Fruit fly (Drosophila melanogaster) whole organism, pupa: ENCODE measurements around the gene CG33932.

Experiments
- CG10348 ChIP-seq: fragments of 200-800 bp; sonication (Bioruptor generic); IDR thresholded peaks from 2 replicates; pipeline ENCODE4 v1.3.6; 2022; ENCODE audit warnings: missing biosample characterization, missing genetic modification characterization
- CG12605 ChIP-seq: fragments of 200-800 bp; sonication (Bioruptor generic); IDR thresholded peaks from 2 replicates; pipeline ENCODE4 v1.3.6; 2022; ENCODE audit warnings: missing biosample characterization, missing genetic modification characterization
- CG14655 ChIP-seq: fragments of 200-800 bp; sonication (Bioruptor generic); optimal IDR thresholded peaks from 3 replicates; lab custom pipeline; 2017; ENCODE audit warnings: mild to moderate bottlenecking, missing biosample characterization, missing genetic modification reagents, missing genetic modification characterization
- CG15710 ChIP-seq: fragments of 200-800 bp; sonication (Bioruptor generic); optimal IDR thresholded peaks from 2 replicates; lab custom pipeline; 2018; ENCODE audit warnings: missing biosample characterization, mild to moderate bottlenecking, missing genetic modification characterization, moderate library complexity
- CG34367 ChIP-seq: fragments of 200-800 bp; sonication (Bioruptor generic); optimal IDR thresholded peaks from 2 replicates; lab custom pipeline; 2018; ENCODE audit warnings: missing biosample characterization, mild to moderate bottlenecking, missing genetic modification characterization
- CG4496 ChIP-seq: fragments of 200-800 bp; sonication (Bioruptor generic); IDR thresholded peaks from 3 replicates; pipeline ENCODE4 v1.3.6; 2022; ENCODE audit warnings: missing biosample characterization, missing genetic modification characterization
- D1 ChIP-seq: fragments of 200-800 bp; sonication (Bioruptor generic); optimal IDR thresholded peaks from 2 replicates; lab custom pipeline; 2018; ENCODE audit warnings: missing biosample characterization, mild to moderate bottlenecking, missing genetic modification characterization, moderate library complexity
- EcR ChIP-seq: fragments of 200-800 bp; sonication (Bioruptor generic); optimal IDR thresholded peaks from 3 replicates; lab custom pipeline; 2019; ENCODE audit warnings: missing biosample characterization, missing genetic modification characterization, mild to moderate bottlenecking, moderate library complexity, missing genetic modification reagents
- Snoo ChIP-seq: fragments of 200-800 bp; sonication (Bioruptor generic); optimal IDR thresholded peaks from 3 replicates; lab custom pipeline; 2017; ENCODE audit warnings: missing biosample characterization, mild to moderate bottlenecking, missing genetic modification characterization, inconsistent platforms
- fd96Ca ChIP-seq: fragments of 200-800 bp; sonication (Bioruptor generic); IDR thresholded peaks from 3 replicates; pipeline ENCODE4 v1.3.6; 2022; ENCODE audit warnings: missing biosample characterization, missing genetic modification characterization
- gl ChIP-seq: fragments of 200-800 bp; sonication (Bioruptor generic); optimal IDR thresholded peaks from 2 replicates; lab custom pipeline; 2018; ENCODE audit warnings: missing biosample characterization, mild to moderate bottlenecking, missing genetic modification characterization
- rn ChIP-seq: fragments of 200-800 bp; sonication (Bioruptor generic); IDR thresholded peaks from 2 replicates; pipeline ENCODE4 v1.3.6; 2022; ENCODE audit warnings: missing biosample characterization, missing genetic modification characterization

DNA sequence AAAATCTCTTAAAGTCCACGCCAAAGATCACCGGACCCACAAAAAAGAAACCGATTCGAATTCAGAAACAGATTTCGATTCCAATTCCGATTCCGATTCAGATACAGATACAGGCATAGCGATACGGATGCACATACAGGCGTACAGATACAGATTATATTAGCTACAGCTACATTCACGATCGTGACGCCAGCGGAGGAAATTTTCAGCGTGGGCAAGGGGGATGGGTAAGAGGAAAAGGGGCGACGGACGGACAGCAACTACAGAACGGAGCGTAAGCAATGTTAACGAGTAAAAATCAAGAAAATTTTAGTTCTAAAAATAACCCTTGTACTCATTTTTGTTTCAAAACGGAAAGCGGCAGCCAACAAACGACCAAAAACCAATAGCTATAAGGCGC lies 27.2 kb upstream of the CG33932 start:
- TF ChIP-seq CG4496 (GFP tag; lab: Robert Waterston, UW) (no peak), CG15710 (tag; lab: Kevin White, UChicago) (no peak), CG34367 (no peak), Snoo (tag; lab: Kevin White, UChicago) (no peak), gl (no peak), fd96Ca (GFP tag; lab: Robert Waterston, UW) (no peak), D1 (no peak), CG12605 (GFP tag; lab: Robert Waterston, UW) (no peak), rn (GFP tag; lab: Robert Waterston, UW) (no peak), CG10348 (GFP tag; lab: Robert Waterston, UW) (no peak), CG14655 (GFP tag; lab: Kevin White, UChicago) (no peak), EcR (no peak)
